Fruit fly (Drosophila melanogaster) whole organism, pupa: ENCODE results near the gene CG8001.
A peak's percentile ranks its signal among the peaks of the same experiment; 100 is the strongest.

Experiments used
- CG10348 ChIP-seq: fragments of 200-800 bp; sonication (Bioruptor generic); IDR thresholded peaks from 2 replicates; pipeline ENCODE4 v1.3.6; 2022; ENCODE audit warnings: missing biosample characterization, missing genetic modification characterization
- CG15710 ChIP-seq: fragments of 200-800 bp; sonication (Bioruptor generic); optimal IDR thresholded peaks from 2 replicates; lab custom pipeline; 2018; ENCODE audit warnings: missing biosample characterization, mild to moderate bottlenecking, missing genetic modification characterization, moderate library complexity
- CG17806 ChIP-seq: fragments of 200-800 bp; sonication (Bioruptor generic); optimal IDR thresholded peaks from 2 replicates; lab custom pipeline; 2018; ENCODE audit warnings: missing biosample characterization, mild to moderate bottlenecking, missing genetic modification characterization, moderate library complexity
- CG32121 ChIP-seq: fragments of 200-800 bp; sonication (Bioruptor generic); IDR thresholded peaks from 2 replicates; pipeline ENCODE4 v1.3.6; 2022; ENCODE audit warnings: missing biosample characterization, missing genetic modification characterization
- CG34367 ChIP-seq: fragments of 200-800 bp; sonication (Bioruptor generic); optimal IDR thresholded peaks from 2 replicates; lab custom pipeline; 2018; ENCODE audit warnings: missing biosample characterization, mild to moderate bottlenecking, missing genetic modification characterization
- CG4496 ChIP-seq: fragments of 200-800 bp; sonication (Bioruptor generic); IDR thresholded peaks from 3 replicates; pipeline ENCODE4 v1.3.6; 2022; ENCODE audit warnings: missing biosample characterization, missing genetic modification characterization
- CG8301 ChIP-seq: fragments of 200-800 bp; sonication (Bioruptor generic); optimal IDR thresholded peaks from 2 replicates; lab custom pipeline; 2018; ENCODE audit warnings: missing biosample characterization, mild to moderate bottlenecking, missing genetic modification characterization
- CG9948 ChIP-seq: fragments of 200-800 bp; sonication (Bioruptor generic); optimal IDR thresholded peaks from 2 replicates; lab custom pipeline; 2018; ENCODE audit warnings: missing biosample characterization, mild to moderate bottlenecking, missing genetic modification characterization, moderate library complexity
- D1 ChIP-seq: fragments of 200-800 bp; sonication (Bioruptor generic); optimal IDR thresholded peaks from 2 replicates; lab custom pipeline; 2018; ENCODE audit warnings: missing biosample characterization, mild to moderate bottlenecking, missing genetic modification characterization, moderate library complexity
- Pif1B ChIP-seq: fragments of 200-800 bp; sonication (Bioruptor generic); optimal IDR thresholded peaks from 3 replicates; lab custom pipeline; 2016; ENCODE audit warnings: missing biosample characterization, missing genetic modification characterization
- fd96Ca ChIP-seq: fragments of 200-800 bp; sonication (Bioruptor generic); IDR thresholded peaks from 3 replicates; pipeline ENCODE4 v1.3.6; 2022; ENCODE audit warnings: missing biosample characterization, missing genetic modification characterization
- rn ChIP-seq: fragments of 200-800 bp; sonication (Bioruptor generic); IDR thresholded peaks from 2 replicates; pipeline ENCODE4 v1.3.6; 2022; ENCODE audit warnings: missing biosample characterization, missing genetic modification characterization

DNA sequence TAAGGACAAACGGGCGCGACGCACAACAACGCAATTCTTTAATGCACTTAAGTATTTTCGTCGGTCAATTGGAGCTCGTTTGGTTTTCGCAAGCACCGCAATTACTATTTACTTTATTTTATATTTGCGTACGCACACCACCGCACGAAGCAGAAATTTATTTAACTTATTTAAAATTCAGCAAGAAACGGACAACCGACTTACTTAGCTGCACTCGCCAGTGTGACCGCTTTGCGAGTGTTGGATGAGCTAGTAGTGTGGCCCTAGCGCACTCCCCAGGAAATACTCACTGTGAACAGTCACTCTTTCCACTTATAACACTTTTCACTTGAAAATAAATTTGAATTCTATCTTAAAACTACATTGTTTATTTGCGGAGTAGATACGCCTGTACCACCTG, 25.1 kb upstream of the CG8001 start, which contains the start of gene drpr:
- TF ChIP-seq Pif1B (peak; percentile 61), D1 (no peak), CG15710 (no peak), CG32121 (GFP tag; lab: Robert Waterston, UW) (no peak), CG17806 (tag; lab: Kevin White, UChicago) (no peak), fd96Ca (GFP tag; lab: Robert Waterston, UW) (no peak), CG4496 (GFP tag; lab: Robert Waterston, UW) (no peak), rn (no peak), CG8301 (tag; lab: Kevin White, UChicago) (no peak), CG9948 (tag; lab: Kevin White, UChicago) (no peak), CG10348 (no peak), CG34367 (no peak)
